Worm (Caenorhabditis elegans) whole organism, midembryonic: ENCODE measurements around the gene C44B11.6.

Source experiments
- T22C8.4 ChIP-seq: fragments of 200-800 bp; sonication (Bioruptor generic); IDR thresholded peaks from 2 replicates; pipeline ENCODE4 v1.3.6; 2022; ENCODE audit warnings: missing genetic modification characterization, missing compliant biosample characterization
- cog-1 ChIP-seq: sonication (generic microtip); optimal IDR thresholded peaks from 2 replicates; lab custom pipeline; 2016; ENCODE audit warnings: missing genetic modification characterization, missing compliant biosample characterization
- flt-1 ChIP-seq: fragments of 200-800 bp; sonication (Bioruptor generic); IDR thresholded peaks from 2 replicates; pipeline ENCODE4 v1.3.6; 2022; ENCODE audit warnings: missing genetic modification characterization, missing compliant biosample characterization
- klf-2 ChIP-seq: fragments of 200-800 bp; sonication (Bioruptor generic); conservative IDR thresholded peaks from 2 replicates; pipeline ENCODE4 v1.3.6; 2022; ENCODE audit warnings: missing genetic modification reagents, missing genetic modification characterization, missing compliant biosample characterization
- med-1 ChIP-seq: sonication (generic microtip); optimal IDR thresholded peaks from 2 replicates; lab custom pipeline; 2017; ENCODE audit warnings: missing genetic modification characterization, mild to moderate bottlenecking, missing compliant biosample characterization, antibody characterized with exemption, missing genetic modification reagents; ENCODE audit not compliant: insufficient read depth
- ref-1 ChIP-seq: fragments of 200-800 bp; sonication (Bioruptor generic); conservative IDR thresholded peaks from 2 replicates; pipeline ENCODE4 v1.3.6; 2022; ENCODE audit warnings: missing genetic modification reagents, missing genetic modification characterization, missing compliant biosample characterization
- tab-1 ChIP-seq: fragments of 200-800 bp; sonication (Bioruptor generic); IDR thresholded peaks from 2 replicates; pipeline ENCODE4 v1.3.6; 2022; ENCODE audit warnings: missing genetic modification characterization, missing compliant biosample characterization
- ztf-23 ChIP-seq: fragments of 200-800 bp; sonication (Bioruptor generic); IDR thresholded peaks from 2 replicates; pipeline ENCODE4 v1.3.6; 2022; ENCODE audit warnings: missing genetic modification reagents, missing genetic modification characterization, missing compliant biosample characterization
- ztf-29 ChIP-seq: fragments of 200-800 bp; sonication (Bioruptor generic); IDR thresholded peaks from 2 replicates; pipeline ENCODE4 v1.3.6; 2022; ENCODE audit warnings: missing genetic modification reagents, missing genetic modification characterization, missing compliant biosample characterization

Gene C44B11.6

DNA sequence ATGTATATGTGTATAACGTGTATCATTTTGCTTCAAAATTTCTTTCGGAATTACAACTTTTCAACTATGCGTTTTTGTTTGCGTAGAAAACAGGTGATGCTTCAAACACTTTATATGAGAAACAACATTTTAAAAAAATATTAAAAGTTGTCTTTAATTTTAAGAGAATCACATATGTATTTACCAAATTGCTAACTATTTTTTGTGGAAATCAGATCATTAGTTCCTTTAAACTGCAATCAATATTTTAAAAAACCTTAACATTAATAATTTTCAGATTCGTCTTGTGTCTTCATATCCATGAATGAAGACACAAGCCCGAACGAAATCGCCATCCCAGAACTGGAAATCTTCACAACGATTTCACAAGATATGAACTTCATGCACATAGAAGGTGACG lies at the start of gene C44B11.6:
TSS of gene C44B11.6 (plus strand) at position 301 of the 400 bp plus-strand sequence.
- TF ChIP-seq flt-1 (GFP tag; lab: Robert Waterston, UW) (no peak), cog-1 (tag; lab: Kevin White, UChicago) (no peak), T22C8.4 (GFP tag; lab: Robert Waterston, UW) (no peak)

- no peak for TF ChIP-seq klf-2
Measured at ce11 chrIII:3103905-3104360, 49.0 kb upstream of the C44B11.6 start, which contains the start of gene Y53G8B.2. Gene Y53G8B.2, minus strand, starts transcription at chrIII:3103955.

DNA sequence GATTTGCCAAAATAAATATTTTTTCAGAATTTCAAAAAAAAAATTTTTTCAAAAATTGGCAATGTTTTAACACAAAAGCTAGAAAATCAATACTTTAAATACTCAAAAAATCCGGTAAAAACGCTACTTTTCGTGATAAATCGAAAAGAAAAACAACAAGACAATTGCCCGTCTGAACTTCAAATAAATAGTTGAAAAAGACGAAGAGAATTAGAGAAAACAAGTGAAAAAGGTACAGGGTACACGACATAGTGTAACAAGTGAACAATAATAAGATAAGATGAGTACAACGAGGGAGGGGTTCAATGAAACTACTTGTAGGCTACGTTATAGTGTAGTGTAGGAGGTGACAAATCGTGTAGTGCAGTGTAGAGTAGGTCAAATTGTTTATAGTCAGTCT lies 48.4 kb upstream of the C44B11.6 start:
- TF ChIP-seq cog-1 (tag; lab: Kevin White, UChicago) (no peak), klf-2 (no peak), tab-1 (GFP tag; lab: Robert Waterston, UW) (no peak), ref-1 (no peak), flt-1 (GFP tag; lab: Robert Waterston, UW) (no peak), med-1 (GFP tag; lab: Kevin White, UChicago) (no peak), ztf-23 (GFP tag; lab: Robert Waterston, UW) (no peak)

ce11 chrIII:3105212-3105611 lies 47.7 kb upstream of the C44B11.6 start:
- no peak for TF ChIP-seq ztf-23 (GFP tag; lab: Robert Waterston, UW)
- no peak for TF ChIP-seq T22C8.4 (GFP tag; lab: Robert Waterston, UW)
- no peak for TF ChIP-seq klf-2
- TF ChIP-seq cog-1 (tag; lab: Kevin White, UChicago), result no peak
- no peak for TF ChIP-seq flt-1 (GFP tag; lab: Robert Waterston, UW)

DNA sequence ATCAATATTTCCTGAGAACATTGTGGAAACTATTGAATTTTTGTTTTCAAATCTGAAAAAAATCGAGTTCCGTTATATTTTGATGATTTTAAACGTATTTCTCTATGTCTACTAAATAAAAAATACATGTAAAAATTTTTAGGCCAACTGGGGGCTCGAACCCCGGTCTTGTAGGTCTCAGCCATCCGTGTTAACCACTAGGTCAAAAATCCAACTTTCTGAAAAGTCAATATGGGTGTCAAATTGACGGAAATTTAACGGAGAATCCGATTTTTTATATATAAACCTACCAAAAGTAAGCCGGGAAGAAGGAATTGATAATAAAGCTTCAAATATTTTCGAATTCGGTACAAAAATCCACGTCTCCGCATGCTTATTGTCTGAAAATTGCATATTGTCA lies 46.6 kb upstream of the C44B11.6 start:
- TF ChIP-seq T22C8.4 (GFP tag; lab: Robert Waterston, UW) (no peak), flt-1 (GFP tag; lab: Robert Waterston, UW) (no peak), med-1 (GFP tag; lab: Kevin White, UChicago) (no peak), ztf-23 (GFP tag; lab: Robert Waterston, UW) (no peak), ztf-29 (no peak), tab-1 (GFP tag; lab: Robert Waterston, UW) (no peak), klf-2 (no peak), ref-1 (no peak), cog-1 (tag; lab: Kevin White, UChicago) (no peak)

- TF ChIP-seq ref-1, result no peak
- no peak for TF ChIP-seq ztf-29
- no peak for TF ChIP-seq T22C8.4 (GFP tag; lab: Robert Waterston, UW)
- no peak for TF ChIP-seq med-1 (GFP tag; lab: Kevin White, UChicago)
Measured at ce11 chrIII:3107530-3107929, 45.4 kb upstream of the C44B11.6 start.

DNA sequence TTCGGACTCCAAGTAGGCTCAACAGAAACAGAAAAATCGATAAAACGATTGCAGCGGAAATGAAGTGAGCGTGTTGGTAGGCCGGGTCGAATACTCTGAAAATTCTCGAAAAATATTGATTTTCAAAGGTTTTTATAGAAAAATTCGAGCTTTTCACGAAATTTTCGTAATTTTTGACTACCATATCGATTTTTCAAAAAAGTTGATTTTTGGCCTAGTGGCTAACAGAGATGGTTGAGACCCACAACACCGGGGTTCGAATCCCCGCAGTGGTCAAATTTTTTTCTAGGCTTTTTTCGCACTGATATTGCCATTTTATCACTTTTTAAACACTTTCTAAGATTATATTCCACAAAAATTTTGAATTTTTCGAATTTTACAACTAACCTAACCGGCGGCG lies 44.1 kb upstream of the C44B11.6 start:
- no peak for TF ChIP-seq ref-1
- no peak for TF ChIP-seq klf-2
- no peak for TF ChIP-seq ztf-23 (GFP tag; lab: Robert Waterston, UW)
- TF ChIP-seq ztf-29, result no peak
- no peak for TF ChIP-seq T22C8.4 (GFP tag; lab: Robert Waterston, UW)
- TF ChIP-seq tab-1 (GFP tag; lab: Robert Waterston, UW), result no peak
- TF ChIP-seq cog-1 (tag; lab: Kevin White, UChicago), result no peak
- TF ChIP-seq flt-1 (GFP tag; lab: Robert Waterston, UW), result no peak
- TF ChIP-seq med-1 (GFP tag; lab: Kevin White, UChicago), result no peak

ce11 chrIII:3109564-3109963 lies 43.4 kb upstream of the C44B11.6 start:
- TF ChIP-seq ztf-23 (GFP tag; lab: Robert Waterston, UW) (no peak), flt-1 (GFP tag; lab: Robert Waterston, UW) (no peak), med-1 (GFP tag; lab: Kevin White, UChicago) (no peak), T22C8.4 (GFP tag; lab: Robert Waterston, UW) (no peak), cog-1 (tag; lab: Kevin White, UChicago) (no peak), ztf-29 (no peak), ref-1 (no peak), klf-2 (no peak), tab-1 (GFP tag; lab: Robert Waterston, UW) (no peak)

DNA sequence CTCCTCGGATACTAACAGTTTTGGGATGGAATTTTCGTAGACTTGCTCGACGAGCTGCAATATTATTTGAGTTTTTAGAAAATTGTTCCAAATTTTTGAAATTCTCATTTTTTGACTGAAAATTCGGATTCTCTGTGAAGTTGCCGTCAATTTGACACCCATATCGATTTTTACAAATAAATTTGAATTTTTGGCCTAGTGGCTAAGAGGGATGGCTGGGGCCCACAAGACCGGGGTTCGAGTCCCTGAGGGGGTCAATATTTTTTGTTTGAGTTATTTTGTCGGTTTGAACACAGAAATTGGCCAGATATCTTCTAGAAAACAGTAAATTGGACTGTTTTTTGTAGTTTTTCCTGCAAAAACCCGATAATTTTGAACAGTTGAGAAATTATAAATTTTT lies 42.3 kb upstream of the C44B11.6 start:
- TF ChIP-seq tab-1 (GFP tag; lab: Robert Waterston, UW), result no peak
- no peak for TF ChIP-seq ztf-29
- TF ChIP-seq ztf-23 (GFP tag; lab: Robert Waterston, UW), result no peak
- TF ChIP-seq flt-1 (GFP tag; lab: Robert Waterston, UW), result no peak
- no peak for TF ChIP-seq med-1 (GFP tag; lab: Kevin White, UChicago)
- no peak for TF ChIP-seq cog-1 (tag; lab: Kevin White, UChicago)
- TF ChIP-seq ref-1, result no peak
- no peak for TF ChIP-seq klf-2
- TF ChIP-seq T22C8.4 (GFP tag; lab: Robert Waterston, UW), result no peak

- TF ChIP-seq ref-1 (no peak), T22C8.4 (GFP tag; lab: Robert Waterston, UW) (no peak; the same call in 1 of the 2 replicates), ztf-29 (no peak), klf-2 (no peak), tab-1 (GFP tag; lab: Robert Waterston, UW) (no peak), cog-1 (tag; lab: Kevin White, UChicago) (no peak), flt-1 (GFP tag; lab: Robert Waterston, UW) (no peak), ztf-23 (GFP tag; lab: Robert Waterston, UW) (no peak), med-1 (GFP tag; lab: Kevin White, UChicago) (no peak)
Measured at ce11 chrIII:3111534-3111933, 41.4 kb upstream of the C44B11.6 start.

- TF ChIP-seq flt-1 (GFP tag; lab: Robert Waterston, UW) (no peak), klf-2 (no peak), ztf-29 (no peak), cog-1 (tag; lab: Kevin White, UChicago) (no peak), med-1 (GFP tag; lab: Kevin White, UChicago) (no peak), ztf-23 (GFP tag; lab: Robert Waterston, UW) (no peak), tab-1 (GFP tag; lab: Robert Waterston, UW) (no peak), ref-1 (no peak), T22C8.4 (GFP tag; lab: Robert Waterston, UW) (no peak)
Measured at ce11 chrIII:3112001-3112400, 40.9 kb upstream of the C44B11.6 start.
